Worm (Caenorhabditis elegans): Measurements from ENCODE around the gene sco-1.

DNA sequence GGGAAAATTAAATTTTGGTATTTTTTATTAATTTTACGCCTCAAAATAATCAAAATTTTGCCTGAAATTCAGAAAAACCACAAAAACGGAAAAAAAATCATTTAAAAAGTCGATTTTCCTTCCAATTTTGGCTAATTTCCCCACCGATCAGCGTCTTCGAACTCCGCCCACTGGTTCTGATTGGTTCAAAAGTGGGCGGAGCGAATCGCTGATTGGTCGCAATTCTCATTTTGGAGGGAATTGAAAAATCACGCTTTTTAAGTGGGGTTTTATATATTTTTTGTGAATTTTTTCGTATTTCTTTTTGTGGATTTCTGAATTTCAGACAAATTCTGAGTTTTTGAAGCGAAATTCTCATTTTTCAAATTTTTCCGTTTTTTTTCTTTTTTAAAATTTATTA lies 12.5 kb upstream of the sco-1 start:
- TF ChIP-seq tbx-2 (tag; optimal IDR thresholded peaks at IDR 0.05) (no peak), egl-5 (tag; optimal IDR thresholded peaks at IDR 0.05) (no peak), ztf-11 (tag; optimal IDR thresholded peaks at IDR 0.05) (no peak), nhr-25 (tag; optimal IDR thresholded peaks at IDR 0.05) (no peak), eor-1 (tag; optimal IDR thresholded peaks at IDR 0.05) (no peak), aly-2 (tag; optimal IDR thresholded peaks at IDR 0.05) (no peak), nhr-237 (tag; optimal IDR thresholded peaks at IDR 0.05) (no peak), nfya-1 (tag; optimal IDR thresholded peaks at IDR 0.05; ENCODE audit: insufficient read depth) (peak; percentile 89), ZK546.5 (tag; optimal IDR thresholded peaks at IDR 0.05) (no peak), fkh-10 (GFP tag; optimal IDR thresholded peaks at IDR 0.05) (no peak), ceh-9 (tag; optimal IDR thresholded peaks at IDR 0.05) (no peak), lin-15B (tag; optimal IDR thresholded peaks at IDR 0.05) (no peak)
